Fruit fly (Drosophila melanogaster) whole organism, prepupa: ENCODE results near the gene CG33169.

ENCODE experiments used
- Blimp-1 ChIP-seq: fragments of 200-800 bp; sonication (Bioruptor generic); optimal IDR thresholded peaks from 3 replicates; lab custom pipeline; 2017; ENCODE audit warnings: missing biosample characterization, missing genetic modification characterization, mild to moderate bottlenecking, moderate library complexity, missing genetic modification reagents
- CG10631 ChIP-seq: fragments of 200-800 bp; sonication (Bioruptor generic); optimal IDR thresholded peaks from 2 replicates; lab custom pipeline; 2016; ENCODE audit warnings: missing biosample characterization, missing genetic modification characterization
- CG10669 ChIP-seq: fragments of 200-800 bp; sonication (Bioruptor generic); optimal IDR thresholded peaks from 3 replicates; lab custom pipeline; 2018; ENCODE audit warnings: missing biosample characterization, mild to moderate bottlenecking, missing genetic modification characterization, moderate library complexity
- CG11294 ChIP-seq: fragments of 200-800 bp; sonication (Bioruptor generic); IDR thresholded peaks from 2 replicates; pipeline ENCODE4 v1.3.6; 2022; ENCODE audit warnings: missing biosample characterization, missing genetic modification characterization
- CG11762 ChIP-seq: fragments of 200-800 bp; sonication (Bioruptor generic); optimal IDR thresholded peaks from 3 replicates; lab custom pipeline; 2016; ENCODE audit warnings: missing biosample characterization, missing genetic modification characterization; ENCODE audit not compliant: insufficient read depth
- CG11902 ChIP-seq: fragments of 200-800 bp; sonication (Bioruptor generic); optimal IDR thresholded peaks from 3 replicates; lab custom pipeline; 2016; ENCODE audit warnings: missing biosample characterization, missing genetic modification characterization
- CG15336 ChIP-seq: fragments of 200-800 bp; sonication (Bioruptor generic); IDR thresholded peaks from 2 replicates; pipeline ENCODE4 v1.3.6; 2022; ENCODE audit warnings: missing biosample characterization, missing genetic modification characterization
- CG16779 ChIP-seq: fragments of 200-800 bp; sonication (Bioruptor generic); optimal IDR thresholded peaks from 3 replicates; lab custom pipeline; 2017; ENCODE audit warnings: missing biosample characterization, mild to moderate bottlenecking, missing genetic modification characterization
- CG31627 ChIP-seq: fragments of 200-800 bp; sonication (Bioruptor generic); optimal IDR thresholded peaks from 3 replicates; lab custom pipeline; 2016; ENCODE audit warnings: missing biosample characterization, missing genetic modification characterization
- CG32006 ChIP-seq: fragments of 200-800 bp; sonication (Bioruptor generic); optimal IDR thresholded peaks from 3 replicates; lab custom pipeline; 2017; ENCODE audit warnings: missing biosample characterization, mild to moderate bottlenecking, missing genetic modification characterization
- CG4318 ChIP-seq: fragments of 200-800 bp; sonication (Bioruptor generic); optimal IDR thresholded peaks from 3 replicates; lab custom pipeline; 2017; ENCODE audit warnings: missing biosample characterization, mild to moderate bottlenecking, missing genetic modification characterization
- CG6163 ChIP-seq: fragments of 200-800 bp; sonication (Bioruptor generic); IDR thresholded peaks from 3 replicates; pipeline ENCODE4 v1.3.6; 2022; ENCODE audit warnings: missing biosample characterization, missing genetic modification characterization
- CG6854 ChIP-seq: fragments of 200-800 bp; sonication (Bioruptor generic); optimal IDR thresholded peaks from 2 replicates; lab custom pipeline; 2017; ENCODE audit warnings: missing biosample characterization, mild to moderate bottlenecking, missing genetic modification characterization
- CG7368 ChIP-seq: fragments of 200-800 bp; sonication (Bioruptor generic); optimal IDR thresholded peaks from 3 replicates; lab custom pipeline; 2016; ENCODE audit warnings: missing biosample characterization, missing genetic modification characterization
- CG8119 ChIP-seq: fragments of 200-800 bp; sonication (Bioruptor generic); IDR thresholded peaks from 3 replicates; pipeline ENCODE4 v1.3.6; 2022; ENCODE audit warnings: missing biosample characterization, missing genetic modification characterization
- CG8632 ChIP-seq: fragments of 200-800 bp; sonication (Bioruptor generic); optimal IDR thresholded peaks from 3 replicates; lab custom pipeline; 2016; ENCODE audit warnings: missing biosample characterization, missing genetic modification characterization
- CG9139 ChIP-seq: fragments of 200-800 bp; sonication (Bioruptor generic); optimal IDR thresholded peaks from 3 replicates; lab custom pipeline; 2017; ENCODE audit warnings: missing biosample characterization, mild to moderate bottlenecking, missing genetic modification characterization
- Eip75B ChIP-seq: fragments of 200-800 bp; sonication (Bioruptor generic); optimal IDR thresholded peaks from 3 replicates; lab custom pipeline; 2016; ENCODE audit warnings: missing biosample characterization, missing genetic modification characterization
- Eip78C ChIP-seq: fragments of 200-800 bp; sonication (Bioruptor generic); peaks from one replicate; lab custom pipeline; 2016; ENCODE audit warnings: missing biosample characterization, missing genetic modification characterization
- Ets96B ChIP-seq: fragments of 200-800 bp; optimal IDR thresholded peaks from 2 replicates; lab custom pipeline; 2019; ENCODE audit warnings: missing biosample characterization, mild to moderate bottlenecking, missing genetic modification characterization, moderate library complexity
- Gug ChIP-seq: fragments of 200-800 bp; sonication (Bioruptor generic); IDR thresholded peaks from 2 replicates; pipeline ENCODE4 v1.3.6; 2022; ENCODE audit warnings: missing biosample characterization, missing genetic modification characterization
- Hr38 ChIP-seq: sonication (Bioruptor generic); optimal IDR thresholded peaks from 2 replicates; lab custom pipeline; 2016; ENCODE audit warnings: missing biosample characterization, missing genetic modification characterization
- Hr39 ChIP-seq: fragments of 200-800 bp; sonication (Bioruptor generic); optimal IDR thresholded peaks from 2 replicates; lab custom pipeline; 2016; ENCODE audit warnings: missing biosample characterization, missing genetic modification characterization
- Hr4 ChIP-seq: fragments of 200-800 bp; sonication (Bioruptor generic); optimal IDR thresholded peaks from 3 replicates; lab custom pipeline; 2016; ENCODE audit warnings: missing biosample characterization, missing genetic modification characterization
- Met ChIP-seq: fragments of 200-800 bp; sonication (Bioruptor generic); optimal IDR thresholded peaks from 3 replicates; lab custom pipeline; 2016; ENCODE audit warnings: missing biosample characterization, missing genetic modification characterization
- OdsH ChIP-seq: fragments of 200-800 bp; sonication (Bioruptor generic); optimal IDR thresholded peaks from 3 replicates; lab custom pipeline; 2016; ENCODE audit warnings: missing biosample characterization, missing genetic modification characterization
- Smox ChIP-seq: fragments of 200-800 bp; sonication (Bioruptor generic); optimal IDR thresholded peaks from 3 replicates; lab custom pipeline; 2016; ENCODE audit warnings: missing biosample characterization, missing genetic modification characterization
- Sox102F ChIP-seq: fragments of 200-800 bp; sonication (Bioruptor generic); optimal IDR thresholded peaks from 2 replicates; lab custom pipeline; 2016; ENCODE audit warnings: missing biosample characterization, mild to moderate bottlenecking, missing genetic modification characterization
- Sox14 ChIP-seq: fragments of 200-800 bp; sonication (Bioruptor generic); optimal IDR thresholded peaks from 3 replicates; lab custom pipeline; 2016; ENCODE audit warnings: missing biosample characterization, missing genetic modification characterization
- Sox15 ChIP-seq: fragments of 200-800 bp; sonication (Bioruptor generic); optimal IDR thresholded peaks from 3 replicates; lab custom pipeline; 2016; ENCODE audit warnings: missing biosample characterization, missing genetic modification characterization
- cyc ChIP-seq: fragments of 200-800 bp; sonication (Bioruptor generic); optimal IDR thresholded peaks from 3 replicates; lab custom pipeline; 2016; ENCODE audit warnings: missing biosample characterization, missing genetic modification characterization
- dac ChIP-seq: fragments of 200-800 bp; sonication (Bioruptor generic); optimal IDR thresholded peaks from 2 replicates; lab custom pipeline; 2017; ENCODE audit warnings: missing biosample characterization, mild to moderate bottlenecking, missing genetic modification characterization
- dsx ChIP-seq: fragments of 200-800 bp; optimal IDR thresholded peaks from 3 replicates; lab custom pipeline; 2019; ENCODE audit warnings: missing biosample characterization, mild to moderate bottlenecking, missing genetic modification characterization, moderate library complexity; ENCODE audit not compliant: poor library complexity, severe bottlenecking
- esn ChIP-seq: fragments of 200-800 bp; sonication (Bioruptor generic); optimal IDR thresholded peaks from 2 replicates; lab custom pipeline; 2016; ENCODE audit warnings: missing biosample characterization, mild to moderate bottlenecking, missing genetic modification characterization, moderate library complexity
- fd59A ChIP-seq: fragments of 200-800 bp; sonication (Bioruptor generic); optimal IDR thresholded peaks from 2 replicates; lab custom pipeline; 2017; ENCODE audit warnings: missing biosample characterization, mild to moderate bottlenecking, missing genetic modification characterization, missing genetic modification reagents
- fkh ChIP-seq: fragments of 200-800 bp; sonication (Bioruptor generic); optimal IDR thresholded peaks from 3 replicates; lab custom pipeline; 2017; ENCODE audit warnings: missing biosample characterization, mild to moderate bottlenecking, missing genetic modification characterization, moderate library complexity
- lz ChIP-seq: fragments of 200-800 bp; sonication (Bioruptor generic); optimal IDR thresholded peaks from 3 replicates; lab custom pipeline; 2016; ENCODE audit warnings: missing biosample characterization, missing genetic modification characterization
- pdm3 ChIP-seq: fragments of 200-800 bp; sonication (Bioruptor generic); optimal IDR thresholded peaks from 3 replicates; lab custom pipeline; 2016; ENCODE audit warnings: missing biosample characterization, missing genetic modification characterization
- salr ChIP-seq, 2 experiments: fragments of 200-800 bp; sonication (Bioruptor generic); optimal IDR thresholded peaks; 3 replicates each; lab custom pipeline; 2016 to 2018; ENCODE audit warnings: missing biosample characterization in 2 of 2, missing genetic modification characterization in 2 of 2, mild to moderate bottlenecking in 1 of 2
- ss ChIP-seq, 2 experiments: fragments of 200-800 bp; sonication (Bioruptor generic); optimal IDR thresholded peaks; 2 replicates in 1 of 2; 3 replicates in 1 of 2; lab custom pipeline; 2017 to 2018; ENCODE audit warnings: mild to moderate bottlenecking in 2 of 2, missing biosample characterization in 2 of 2, missing genetic modification characterization in 2 of 2, moderate library complexity in 1 of 2
- svp ChIP-seq: fragments of 200-800 bp; sonication (Bioruptor generic); peaks from one replicate; lab custom pipeline; 2016; ENCODE audit warnings: missing biosample characterization, missing genetic modification characterization
- topi ChIP-seq: fragments of 200-800 bp; sonication (Bioruptor generic); optimal IDR thresholded peaks from 3 replicates; lab custom pipeline; 2016; ENCODE audit warnings: missing biosample characterization, missing genetic modification characterization
- vri ChIP-seq: fragments of 200-800 bp; sonication (Bioruptor generic); optimal IDR thresholded peaks from 3 replicates; lab custom pipeline; 2016; ENCODE audit warnings: missing biosample characterization, mild to moderate bottlenecking, missing genetic modification characterization

Gene CG33169

dm6 chr3L:22835144-22835964, 28.3 kb upstream of the CG33169 start, which contains the start of gene jim (continued):
- TF ChIP-seq CG10631 (no peak), ss (GFP tag; optimal IDR thresholded peaks at IDR 0.05; lab: Kevin White, UChicago) (peak; percentile 79 to 84), Met (no peak), Eip75B (GFP tag; lab: Kevin White, UChicago) (peak; percentile 5), CG15336 (peak; percentile 58), Hr38 (no peak), cyc (GFP tag; lab: Kevin White, UChicago) (no peak), CG11902 (GFP tag; lab: Kevin White, UChicago) (no peak), OdsH (no peak), pdm3 (GFP tag; lab: Kevin White, UChicago) (no peak), CG10669 (peak; percentile 5), topi (GFP tag; lab: Kevin White, UChicago) (peak; percentile 4), CG11762 (GFP tag; lab: Kevin White, UChicago) (peak; percentile 38), Smox (GFP tag; lab: Kevin White, UChicago) (no peak), Gug (GFP tag; lab: Robert Waterston, UW) (no peak; the same call in 1 of the 2 replicates), Eip78C (GFP tag; lab: Kevin White, UChicago) (peak; percentile 86), Ets96B (peak; percentile 44), Hr4 (no peak), CG6854 (GFP tag; lab: Kevin White, UChicago) (peak; percentile 68), CG32006 (peak; percentile 56), esn (GFP tag; lab: Kevin White, UChicago) (peak; percentile 27), vri (GFP tag; lab: Kevin White, UChicago) (peak; percentile 78), CG8119 (peak; percentile 60; the same call in 2 of the 3 replicates), dac (GFP tag; lab: Kevin White, UChicago) (peak; percentile 33)

DNA sequence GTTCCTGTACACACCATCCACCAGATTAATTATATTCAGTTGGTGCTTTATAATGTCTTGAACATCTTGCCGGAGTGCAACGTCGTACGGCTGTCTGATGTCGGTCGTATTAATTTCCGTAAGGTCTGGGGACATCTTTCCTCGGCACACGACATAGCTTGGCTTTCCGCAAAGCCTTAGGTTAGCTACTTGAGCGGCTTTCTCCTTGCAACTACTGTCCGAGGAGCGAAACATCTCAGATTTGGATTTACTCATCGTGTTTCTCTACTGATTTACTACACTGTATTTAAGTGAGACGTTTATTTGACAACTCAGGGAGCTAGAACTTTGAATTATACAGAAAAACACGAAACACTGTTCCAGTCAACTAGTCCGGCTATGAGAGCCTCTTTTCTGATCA, 26.9 kb upstream of the CG33169 start, which contains the start of the genes CG11226 and CG45428:
Gene CG11226, plus strand, starts transcription at position 301 of the 400 bp plus-strand sequence.
Gene CG45428, minus strand, starts transcription at position 303 of the 400 bp plus-strand sequence.
- no peak for TF ChIP-seq CG11762 (GFP tag; lab: Kevin White, UChicago)
- TF ChIP-seq svp (GFP tag; lab: Kevin White, UChicago) = peak; percentile 40
- no peak for TF ChIP-seq salr (GFP tag; optimal IDR thresholded peaks at IDR 0.05; lab: Kevin White, UChicago)

dm6 chr3L:22837651-22838614, 25.7 kb upstream of the CG33169 start:
- peak; percentile 66 for TF ChIP-seq dsx (GFP tag; lab: Kevin White, UChicago)
- TF ChIP-seq esn (GFP tag; lab: Kevin White, UChicago) = no peak
- TF ChIP-seq CG7368 (GFP tag; lab: Kevin White, UChicago) = no peak
- no peak for TF ChIP-seq cyc (GFP tag; lab: Kevin White, UChicago)
- no peak for TF ChIP-seq CG11294 (GFP tag; lab: Robert Waterston, UW)
- no peak for TF ChIP-seq pdm3 (GFP tag; lab: Kevin White, UChicago)
- peak; percentile 62 for TF ChIP-seq svp (GFP tag; lab: Kevin White, UChicago)
- no peak for TF ChIP-seq Met
- TF ChIP-seq Smox (GFP tag; lab: Kevin White, UChicago) = no peak
- TF ChIP-seq CG8632 (GFP tag; lab: Kevin White, UChicago) = no peak
- no peak for TF ChIP-seq Hr39
- no peak for TF ChIP-seq Sox15 (GFP tag; lab: Kevin White, UChicago)
- TF ChIP-seq CG9139 (GFP tag; lab: Kevin White, UChicago) = no peak
- TF ChIP-seq lz (GFP tag; lab: Kevin White, UChicago) = no peak
- TF ChIP-seq OdsH = no peak
- TF ChIP-seq Eip78C (GFP tag; lab: Kevin White, UChicago) = peak; percentile 47
- no peak for TF ChIP-seq CG31627
- no peak for TF ChIP-seq fd59A (GFP tag; lab: Kevin White, UChicago)
- TF ChIP-seq Hr4 = no peak
- no peak for TF ChIP-seq CG10631
- TF ChIP-seq Blimp-1 (GFP tag; lab: Kevin White, UChicago) = no peak
- TF ChIP-seq fkh (GFP tag; lab: Kevin White, UChicago) = peak; percentile 82
- TF ChIP-seq Sox14 (GFP tag; lab: Kevin White, UChicago) = no peak
- no peak for TF ChIP-seq CG16779 (tag; lab: Kevin White, UChicago)
- TF ChIP-seq dac (GFP tag; lab: Kevin White, UChicago) = no peak
- no peak for TF ChIP-seq Sox102F (GFP tag; lab: Kevin White, UChicago)
- peak; percentile 56 for TF ChIP-seq CG6163 (GFP tag; lab: Robert Waterston, UW)
- no peak for TF ChIP-seq CG4318
